Fruit fly (Drosophila melanogaster) Kc167 (cell line): ENCODE results near the gene SdhD.

Source experiments
- Myc ChIP-seq: fragments of >200 bp; optimal IDR thresholded peaks from 2 replicates; lab custom pipeline; 2017; ENCODE audit warnings: missing external identifiers
- Sin3A ChIP-seq: fragments of >200 bp; optimal IDR thresholded peaks from 2 replicates; lab custom pipeline; 2018; ENCODE audit warnings: missing external identifiers
- h ChIP-seq: fragments of >200 bp; optimal IDR thresholded peaks from 3 replicates; lab custom pipeline; 2018; ENCODE audit warnings: missing external identifiers
- insv ChIP-seq: fragments of >200 bp; optimal IDR thresholded peaks from 3 replicates; lab custom pipeline; 2018; ENCODE audit warnings: missing external identifiers
- psq ChIP-seq: fragments of >200 bp; optimal IDR thresholded peaks from 2 replicates; lab custom pipeline; 2017; ENCODE audit warnings: missing external identifiers

DNA sequence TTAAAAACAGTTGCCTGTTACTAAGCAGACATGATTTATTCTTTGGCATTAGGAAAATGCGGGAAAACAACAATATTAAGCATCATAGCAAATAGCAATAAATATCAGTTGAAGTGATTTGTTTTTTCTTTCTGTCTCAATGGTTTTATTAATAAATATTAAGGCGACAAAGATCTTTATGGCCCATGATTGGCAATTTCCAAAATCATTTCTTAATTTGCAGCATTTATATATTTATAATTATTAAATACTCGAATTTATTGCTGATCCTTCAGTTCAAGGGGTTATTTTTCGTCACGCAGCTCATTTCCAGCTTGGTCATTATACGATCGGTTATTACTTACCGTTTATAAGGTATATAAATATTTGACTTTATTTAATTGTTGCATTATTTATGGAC, 32.7 kb downstream of the SdhD start:
- TF ChIP-seq h (lab: Kevin White, UChicago): no peak
- no peak for TF ChIP-seq Myc
- TF ChIP-seq insv: no peak
- no peak for TF ChIP-seq Sin3A (lab: Kevin White, UChicago)
- no peak for TF ChIP-seq psq
